Worm (Caenorhabditis elegans) whole organism, L1 larva: ENCODE measurements around the gene eor-2.

ENCODE experiments used
- ama-1 ChIP-seq: fragments of 150-350 bp; optimal IDR thresholded peaks from 2 replicates; lab custom pipeline; 2014
- ces-1 ChIP-seq: fragments of 150-350 bp; optimal IDR thresholded peaks from 2 replicates; lab custom pipeline; 2014; ENCODE audit warnings: missing biosample characterization, missing genetic modification reagents, missing genetic modification characterization
- fkh-10 ChIP-seq: sonication (generic microtip); optimal IDR thresholded peaks from 2 replicates; lab custom pipeline; 2017; ENCODE audit warnings: missing biosample characterization, missing genetic modification reagents, missing genetic modification characterization
- lin-14 ChIP-seq: fragments of 200-800 bp; sonication (Bioruptor generic); optimal IDR thresholded peaks from 2 replicates; lab custom pipeline; 2018; ENCODE audit warnings: mild to moderate bottlenecking, missing genetic modification characterization, moderate library complexity, missing compliant biosample characterization
- lin-15B ChIP-seq: fragments of 150-350 bp; sonication (generic microtip); optimal IDR thresholded peaks from 3 replicates; lab custom pipeline; 2014; ENCODE audit warnings: missing biosample characterization, missing genetic modification characterization
- lin-39 ChIP-seq: fragments of 150-350 bp; optimal IDR thresholded peaks from 2 replicates; lab custom pipeline; 2014; ENCODE audit warnings: missing biosample characterization, missing genetic modification reagents, missing genetic modification characterization
- nhr-28 ChIP-seq: fragments of 150-350 bp; optimal IDR thresholded peaks from 2 replicates; lab custom pipeline; 2014; ENCODE audit warnings: missing biosample characterization, missing genetic modification characterization
- nhr-77 ChIP-seq: fragments of 150-350 bp; optimal IDR thresholded peaks from 2 replicates; lab custom pipeline; 2014; ENCODE audit warnings: missing biosample characterization, missing genetic modification characterization
- pqm-1 ChIP-seq: sonication (generic microtip); optimal IDR thresholded peaks from 3 replicates; lab custom pipeline; 2017; ENCODE audit warnings: missing biosample characterization, missing genetic modification characterization
- unc-86 ChIP-seq: sonication (generic microtip); optimal IDR thresholded peaks from 2 replicates; lab custom pipeline; 2016; ENCODE audit warnings: missing genetic modification characterization, missing compliant biosample characterization
- ztf-11 ChIP-seq, 2 experiments: sonication (generic microtip); optimal IDR thresholded peaks; 2 replicates each; lab custom pipeline; 2016 to 2017; ENCODE audit warnings: missing genetic modification characterization in 2 of 2, missing biosample characterization in 1 of 2, missing compliant biosample characterization in 1 of 2

- TF ChIP-seq lin-39 (tag; lab: Kevin White, UChicago) (no peak), unc-86 (tag; lab: Kevin White, UChicago) (peak; percentile 61), ces-1 (GFP tag; lab: Kevin White, UChicago) (no peak), nhr-77 (tag; lab: Kevin White, UChicago) (peak; percentile 57), pqm-1 (tag; lab: Kevin White, UChicago) (no peak), lin-14 (GFP tag; lab: Kevin White, UChicago) (peak; percentile 97), ama-1 (lab: Kevin White, UChicago) (no peak), nhr-28 (tag; lab: Kevin White, UChicago) (no peak), lin-15B (tag; lab: Kevin White, UChicago) (no peak), ztf-11 (tag; optimal IDR thresholded peaks at IDR 0.05; lab: Kevin White, UChicago) (no peak), fkh-10 (peak; percentile 93)
These were observed 41.3 kb upstream of the eor-2 start for ce11 chrX:14561416-14561973.
